Worm (Caenorhabditis elegans) whole organism, midembryonic: ENCODE measurements around the gene pqn-35.

Source experiments
- cog-1 ChIP-seq: sonication (generic microtip); optimal IDR thresholded peaks from 2 replicates; lab custom pipeline; 2016; ENCODE audit warnings: missing genetic modification characterization, missing compliant biosample characterization
- klf-2 ChIP-seq: fragments of 200-800 bp; sonication (Bioruptor generic); conservative IDR thresholded peaks from 2 replicates; pipeline ENCODE4 v1.3.6; 2022; ENCODE audit warnings: missing genetic modification reagents, missing genetic modification characterization, missing compliant biosample characterization

ce11 chrII:4600818-4601217 is 12.0 kb upstream of the pqn-35 start:
- TF ChIP-seq klf-2 (no peak), cog-1 (no peak)
